Worm (Caenorhabditis elegans) whole organism, mixed stage, embryonic: ENCODE data around the gene hhat-1.

Experiments used
- M03D4.4 ChIP-seq: sonication (generic microtip); optimal IDR thresholded peaks from 2 replicates; lab custom pipeline; 2017; ENCODE audit warnings: mild to moderate bottlenecking, missing genetic modification characterization, missing compliant biosample characterization
- blmp-1 ChIP-seq: fragments of 150-350 bp; optimal IDR thresholded peaks from 2 replicates; lab custom pipeline; 2014; ENCODE audit warnings: missing biosample characterization, missing genetic modification characterization
- ceh-39 ChIP-seq: fragments of 150-350 bp; optimal IDR thresholded peaks from 2 replicates; lab custom pipeline; 2014; ENCODE audit warnings: missing biosample characterization, missing genetic modification characterization
- ceh-43 ChIP-seq: fragments of 200-800 bp; sonication (Bioruptor generic); optimal IDR thresholded peaks from 2 replicates; lab custom pipeline; 2018; ENCODE audit warnings: mild to moderate bottlenecking, missing genetic modification characterization, moderate library complexity, missing compliant biosample characterization
- ceh-83 ChIP-seq: fragments of 200-800 bp; sonication (Bioruptor generic); optimal IDR thresholded peaks from 2 replicates; lab custom pipeline; 2018; ENCODE audit warnings: mild to moderate bottlenecking, missing genetic modification characterization, missing compliant biosample characterization
- ces-1 ChIP-seq: fragments of 150-350 bp; optimal IDR thresholded peaks from 2 replicates; lab custom pipeline; 2014; ENCODE audit warnings: missing biosample characterization, missing genetic modification reagents, missing genetic modification characterization
- drap-1 ChIP-seq: fragments of 200-800 bp; sonication (Bioruptor generic); optimal IDR thresholded peaks from 3 replicates; lab custom pipeline; 2018; ENCODE audit warnings: mild to moderate bottlenecking, missing genetic modification characterization, missing compliant biosample characterization
- elt-1 ChIP-seq: sonication (generic microtip); optimal IDR thresholded peaks from 2 replicates; lab custom pipeline; 2017; ENCODE audit warnings: missing genetic modification characterization, mild to moderate bottlenecking, missing compliant biosample characterization, antibody characterized with exemption, moderate library complexity, borderline replicate concordance; ENCODE audit not compliant: insufficient read depth
- elt-3 ChIP-seq: fragments of 150-350 bp; optimal IDR thresholded peaks from 2 replicates; lab custom pipeline; 2014; ENCODE audit warnings: missing biosample characterization, missing genetic modification characterization
- flh-1 ChIP-seq: fragments of 200-800 bp; sonication (Bioruptor generic); optimal IDR thresholded peaks from 2 replicates; lab custom pipeline; 2018; ENCODE audit warnings: mild to moderate bottlenecking, missing genetic modification characterization, moderate library complexity, missing compliant biosample characterization
- ham-2 ChIP-seq: fragments of 200-800 bp; sonication (Bioruptor generic); optimal IDR thresholded peaks from 2 replicates; lab custom pipeline; 2018; ENCODE audit warnings: mild to moderate bottlenecking, missing genetic modification characterization, missing compliant biosample characterization
- hlh-1 ChIP-seq: fragments of 150-350 bp; optimal IDR thresholded peaks from 2 replicates; lab custom pipeline; 2014; ENCODE audit warnings: missing biosample characterization, missing genetic modification reagents, missing genetic modification characterization
- lin-13 ChIP-seq: fragments of 150-350 bp; optimal IDR thresholded peaks from 2 replicates; lab custom pipeline; 2014; ENCODE audit warnings: missing biosample characterization, missing genetic modification characterization
- lin-32 ChIP-seq: fragments of 200-800 bp; sonication (Bioruptor generic); optimal IDR thresholded peaks from 2 replicates; lab custom pipeline; 2018; ENCODE audit warnings: mild to moderate bottlenecking, missing genetic modification characterization, missing compliant biosample characterization
- mab-5 ChIP-seq: fragments of 150-350 bp; optimal IDR thresholded peaks from 2 replicates; lab custom pipeline; 2014; ENCODE audit warnings: missing biosample characterization, missing genetic modification characterization
- mep-1 ChIP-seq: fragments of 150-350 bp; optimal IDR thresholded peaks from 2 replicates; lab custom pipeline; 2017; ENCODE audit warnings: missing biosample characterization, missing genetic modification reagents, missing genetic modification characterization, inconsistent platforms
- mls-2 ChIP-seq: sonication (generic microtip); optimal IDR thresholded peaks from 2 replicates; lab custom pipeline; 2016; ENCODE audit warnings: mild to moderate bottlenecking, missing genetic modification characterization, moderate library complexity, missing compliant biosample characterization
- nhr-12 ChIP-seq: fragments of 150-350 bp; optimal IDR thresholded peaks from 2 replicates; lab custom pipeline; 2014; ENCODE audit warnings: missing biosample characterization, missing genetic modification characterization
- nhr-2 ChIP-seq: fragments of 150-350 bp; optimal IDR thresholded peaks from 2 replicates; lab custom pipeline; 2014; ENCODE audit warnings: missing biosample characterization, missing genetic modification characterization
- nhr-237 ChIP-seq: fragments of 150-350 bp; optimal IDR thresholded peaks from 2 replicates; lab custom pipeline; 2014; ENCODE audit warnings: missing biosample characterization, missing genetic modification characterization
- nhr-28 ChIP-seq: fragments of 150-350 bp; optimal IDR thresholded peaks from 2 replicates; lab custom pipeline; 2014; ENCODE audit warnings: missing biosample characterization, missing genetic modification characterization
- pha-4 ChIP-seq: fragments of 150-350 bp; optimal IDR thresholded peaks from 2 replicates; lab custom pipeline; 2018; ENCODE audit warnings: missing biosample characterization, missing genetic modification reagents, missing genetic modification characterization
- sem-2 ChIP-seq: fragments of 200-800 bp; sonication (Bioruptor generic); optimal IDR thresholded peaks from 2 replicates; lab custom pipeline; 2018; ENCODE audit warnings: mild to moderate bottlenecking, missing genetic modification characterization, missing compliant biosample characterization
- snpc-4 ChIP-seq: fragments of 150-350 bp; optimal IDR thresholded peaks from 2 replicates; lab custom pipeline; 2014; ENCODE audit warnings: missing biosample characterization, missing genetic modification characterization
- sptf-1 ChIP-seq: sonication (generic microtip); optimal IDR thresholded peaks from 2 replicates; lab custom pipeline; 2017; ENCODE audit warnings: mild to moderate bottlenecking, missing genetic modification characterization, moderate library complexity, missing compliant biosample characterization
- tbx-8 ChIP-seq: fragments of 200-800 bp; sonication (Bioruptor generic); optimal IDR thresholded peaks from 2 replicates; lab custom pipeline; 2018; ENCODE audit warnings: mild to moderate bottlenecking, missing genetic modification characterization, moderate library complexity, missing compliant biosample characterization
- unc-120 ChIP-seq: sonication (generic microtip); optimal IDR thresholded peaks from 2 replicates; lab custom pipeline; 2017; ENCODE audit warnings: missing genetic modification characterization, missing compliant biosample characterization; ENCODE audit not compliant: poor library complexity, severe bottlenecking
- unc-39 ChIP-seq: fragments of 150-350 bp; optimal IDR thresholded peaks from 2 replicates; lab custom pipeline; 2014; ENCODE audit warnings: missing biosample characterization, missing genetic modification characterization
- unc-62 ChIP-seq: fragments of 150-350 bp; optimal IDR thresholded peaks from 2 replicates; lab custom pipeline; 2014; ENCODE audit warnings: missing biosample characterization, missing genetic modification reagents, missing genetic modification characterization
- zip-8 ChIP-seq: fragments of 150-350 bp; optimal IDR thresholded peaks from 2 replicates; lab custom pipeline; 2014; ENCODE audit warnings: missing biosample characterization, missing genetic modification characterization
- ztf-11 ChIP-seq: fragments of 150-350 bp; optimal IDR thresholded peaks from 2 replicates; lab custom pipeline; 2014; ENCODE audit warnings: missing biosample characterization, missing genetic modification characterization

Gene hhat-1

ce11 chrII:14703232-14703926, 25.1 kb downstream of the hhat-1 start:
- TF ChIP-seq blmp-1 (tag; lab: Kevin White, UChicago): peak; percentile 64
- TF ChIP-seq elt-1: peak; percentile 55
- TF ChIP-seq M03D4.4 (tag; lab: Kevin White, UChicago): no peak
- TF ChIP-seq zip-8 (tag; lab: Kevin White, UChicago): no peak
- TF ChIP-seq elt-3 (tag; lab: Kevin White, UChicago): no peak
- TF ChIP-seq, all 35 proteins: peak for 2

- TF ChIP-seq mep-1 (tag; lab: Kevin White, UChicago) (no peak), elt-1 (peak; percentile 24)
These were observed 25.9 kb downstream of the hhat-1 start for ce11 chrII:14704204-14704603.

- no peak for TF ChIP-seq ces-1 (GFP tag; lab: Kevin White, UChicago)
- TF ChIP-seq ceh-43 (GFP tag; lab: Kevin White, UChicago): no peak
- TF ChIP-seq unc-62 (GFP tag; lab: Kevin White, UChicago): no peak
- TF ChIP-seq lin-13 (tag; lab: Kevin White, UChicago): no peak
- TF ChIP-seq, all 35 proteins: peak for 0
These were observed 27.0 kb downstream of the hhat-1 start, which contains the start of gene C09F9.2 for ce11 chrII:14705215-14705614. TSS of gene C09F9.2 (plus strand) at chrII:14705515.

ce11 chrII:14705956-14706355, 27.7 kb downstream of the hhat-1 start:
- TF ChIP-seq pha-4 (tag; lab: Kevin White, UChicago) (no peak), nhr-2 (tag; lab: Kevin White, UChicago) (peak; percentile 93), blmp-1 (tag; lab: Kevin White, UChicago) (no peak), nhr-237 (tag; lab: Kevin White, UChicago) (no peak), sptf-1 (tag; lab: Kevin White, UChicago) (no peak), ztf-11 (tag; lab: Kevin White, UChicago) (no peak), ceh-39 (no peak), mab-5 (tag; lab: Kevin White, UChicago) (no peak), elt-1 (peak; percentile 63), snpc-4 (no peak), M03D4.4 (tag; lab: Kevin White, UChicago) (no peak), unc-62 (GFP tag; lab: Kevin White, UChicago) (peak; percentile 68), unc-39 (no peak), nhr-12 (no peak)
- TF ChIP-seq, all 35 proteins: peak for 3

ce11 chrII:14706479-14706878, 28.2 kb downstream of the hhat-1 start:
- TF ChIP-seq ceh-83 (no peak), flh-1 (GFP tag; lab: Kevin White, UChicago) (no peak), ces-1 (GFP tag; lab: Kevin White, UChicago) (no peak), unc-120 (tag; lab: Kevin White, UChicago) (no peak), mab-5 (tag; lab: Kevin White, UChicago) (no peak), nhr-237 (tag; lab: Kevin White, UChicago) (no peak), mls-2 (tag; lab: Kevin White, UChicago) (no peak), ceh-39 (no peak), drap-1 (GFP tag; lab: Kevin White, UChicago) (no peak), sem-2 (GFP tag; lab: Kevin White, UChicago) (no peak), lin-32 (GFP tag; lab: Kevin White, UChicago) (no peak), sptf-1 (tag; lab: Kevin White, UChicago) (no peak), ceh-43 (GFP tag; lab: Kevin White, UChicago) (no peak), elt-1 (no peak), tbx-8 (GFP tag; lab: Kevin White, UChicago) (no peak)

- TF ChIP-seq nhr-28 (tag; lab: Kevin White, UChicago) (no peak), ces-1 (GFP tag; lab: Kevin White, UChicago) (no peak), unc-39 (no peak), nhr-2 (tag; lab: Kevin White, UChicago) (no peak), nhr-12 (no peak), nhr-237 (tag; lab: Kevin White, UChicago) (no peak), lin-13 (tag; lab: Kevin White, UChicago) (no peak), sem-2 (GFP tag; lab: Kevin White, UChicago) (no peak), snpc-4 (no peak), mls-2 (tag; lab: Kevin White, UChicago) (no peak), lin-32 (GFP tag; lab: Kevin White, UChicago) (no peak), hlh-1 (tag; lab: Kevin White, UChicago) (no peak), ham-2 (GFP tag; lab: Kevin White, UChicago) (no peak)
These were observed 49.9 kb downstream of the hhat-1 start for ce11 chrII:14728119-14728518.
